Worm (Caenorhabditis elegans): Measurements from ENCODE around the gene clec-5.

Gene clec-5

ce11 chrIII:4854918-4855317 is 28.5 kb downstream of the clec-5 start, which contains the start of gene C35D10.8:
Gene C35D10.8, plus strand, starts transcription at chrIII:4855218.
- TF ChIP-seq ets-7 (tag; optimal IDR thresholded peaks at IDR 0.05) = no peak

ce11 chrIII:4852025-4852424 is 31.4 kb downstream of the clec-5 start, which contains the start of gene ced-4:
Gene ced-4, plus strand, starts transcription at chrIII:4852325.
- TF ChIP-seq ets-7 (tag; optimal IDR thresholded peaks at IDR 0.05) (no peak), B0310.2 (tag; optimal IDR thresholded peaks at IDR 0.05) (no peak), tbx-37 (GFP tag; conservative IDR thresholded peaks at IDR 0.05) (no peak), scrt-1 (GFP tag; IDR thresholded peaks at IDR 0.05) (no peak), hmbx-1 (tag; optimal IDR thresholded peaks at IDR 0.05) (no peak), flt-1 (GFP tag; IDR thresholded peaks at IDR 0.05) (no peak), tbx-11 (GFP tag; IDR thresholded peaks at IDR 0.05) (no peak), ceh-13 (GFP tag; optimal IDR thresholded peaks at IDR 0.05) (no peak), sea-1 (GFP tag; conservative IDR thresholded peaks at IDR 0.05) (no peak), hnd-1 (tag; optimal IDR thresholded peaks at IDR 0.05) (no peak), ceh-36 (tag; optimal IDR thresholded peaks at IDR 0.05) (no peak), F13C5.2 (tag; optimal IDR thresholded peaks at IDR 0.05) (no peak), pes-1 (GFP tag; IDR thresholded peaks at IDR 0.05) (no peak), hmg-4 (GFP tag; optimal IDR thresholded peaks at IDR 0.05) (no peak), ama-1 (optimal IDR thresholded peaks at IDR 0.05) (no peak), tra-4 (tag; optimal IDR thresholded peaks at IDR 0.05) (no peak)

DNA sequence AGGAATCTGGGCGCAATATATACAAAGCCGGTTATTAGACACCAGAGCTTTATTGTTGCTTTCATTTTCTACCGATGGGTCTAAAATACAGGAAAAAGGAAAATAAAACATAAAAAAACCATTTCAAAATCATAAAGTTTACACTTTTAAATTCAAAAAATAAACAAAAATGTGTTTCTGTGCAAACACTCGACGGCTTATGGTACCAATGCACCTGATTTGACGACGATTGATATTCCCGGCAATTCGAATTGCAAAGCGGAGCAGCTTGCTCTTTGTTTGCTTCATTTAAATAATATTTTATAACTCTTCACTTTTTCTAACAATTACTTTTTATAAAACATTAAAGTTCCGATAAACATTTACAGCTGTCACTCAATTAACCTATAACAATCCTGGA is 33.3 kb downstream of the clec-5 start, which contains the start of gene F26A1.1:
Gene F26A1.1, plus strand, starts transcription at position 369 of the 400 bp plus-strand sequence.
- TF ChIP-seq tra-4 (tag; optimal IDR thresholded peaks at IDR 0.05) (no peak), sea-1 (GFP tag; conservative IDR thresholded peaks at IDR 0.05) (no peak), F13C5.2 (tag; optimal IDR thresholded peaks at IDR 0.05) (no peak), tbx-37 (GFP tag; conservative IDR thresholded peaks at IDR 0.05) (no peak)

DNA sequence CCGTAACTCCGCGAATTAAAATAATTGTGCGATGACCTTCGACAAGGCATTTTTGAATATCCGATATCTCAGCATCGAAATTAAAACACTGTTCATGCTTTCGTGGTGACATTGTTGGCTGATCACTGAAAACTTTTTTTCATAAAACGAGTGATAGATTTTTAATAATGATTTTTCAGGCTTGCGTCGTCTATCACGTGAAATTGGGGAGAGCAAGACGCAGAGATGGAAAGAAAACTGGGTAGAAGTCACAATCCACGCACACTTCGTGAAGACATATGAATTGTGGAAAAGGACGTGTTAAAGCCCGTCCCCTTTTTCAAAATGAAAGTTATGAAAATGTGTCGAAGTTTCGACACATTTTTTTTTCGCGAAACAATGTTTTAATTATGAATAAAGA is 33.7 kb downstream of the clec-5 start, which contains the start of gene nonu-1:
Gene nonu-1, minus strand, starts transcription at position 169 of the 400 bp plus-strand sequence.
- no peak for TF ChIP-seq F13C5.2 (tag; optimal IDR thresholded peaks at IDR 0.05)
- TF ChIP-seq hnd-1 (tag; optimal IDR thresholded peaks at IDR 0.05) = no peak
- TF ChIP-seq sea-1 (GFP tag; conservative IDR thresholded peaks at IDR 0.05) = no peak
- no peak for TF ChIP-seq flt-1 (GFP tag; IDR thresholded peaks at IDR 0.05)
- no peak for TF ChIP-seq ceh-36 (tag; optimal IDR thresholded peaks at IDR 0.05)
- no peak for TF ChIP-seq tra-4 (tag; optimal IDR thresholded peaks at IDR 0.05)
- no peak for TF ChIP-seq ets-7 (tag; optimal IDR thresholded peaks at IDR 0.05)
- no peak for TF ChIP-seq scrt-1 (GFP tag; IDR thresholded peaks at IDR 0.05)
- no peak for TF ChIP-seq pes-1 (GFP tag; IDR thresholded peaks at IDR 0.05)
- no peak for TF ChIP-seq B0310.2 (tag; optimal IDR thresholded peaks at IDR 0.05)
- no peak for TF ChIP-seq ama-1 (optimal IDR thresholded peaks at IDR 0.05)
- TF ChIP-seq hmg-4 (GFP tag; optimal IDR thresholded peaks at IDR 0.05) = no peak
- TF ChIP-seq aly-1 (tag; optimal IDR thresholded peaks at IDR 0.05) = no peak
- no peak for TF ChIP-seq ceh-13 (GFP tag; optimal IDR thresholded peaks at IDR 0.05)
- no peak for TF ChIP-seq tbx-37 (GFP tag; conservative IDR thresholded peaks at IDR 0.05)
- TF ChIP-seq hmbx-1 (tag; optimal IDR thresholded peaks at IDR 0.05) = no peak
- no peak for TF ChIP-seq tbx-11 (GFP tag; IDR thresholded peaks at IDR 0.05)

DNA sequence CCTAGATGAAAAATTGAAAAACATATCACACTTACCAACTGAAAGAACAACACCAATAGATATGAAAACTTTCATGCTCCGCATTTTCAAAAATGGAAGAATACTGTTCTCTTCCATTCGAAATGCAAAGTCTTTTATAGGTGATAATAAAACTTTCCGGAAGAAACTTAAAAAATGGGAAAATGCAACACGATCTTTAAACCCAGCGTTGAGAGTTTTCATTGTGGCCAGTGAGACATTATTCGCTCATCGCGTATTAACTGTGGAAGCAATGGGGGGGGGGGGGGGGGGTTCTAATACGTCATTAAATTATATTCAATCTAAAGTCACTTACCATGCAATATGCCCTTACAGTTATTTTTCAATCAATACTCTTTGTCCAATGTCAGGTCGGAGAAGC is 39.1 kb downstream of the clec-5 start, which contains the start of the genes clec-157 and fkh-5:
Gene clec-157, minus strand, starts transcription at position 101 of the 400 bp plus-strand sequence.
Gene fkh-5, plus strand, starts transcription at position 336 of the 400 bp plus-strand sequence.
- TF ChIP-seq ceh-36 (tag; optimal IDR thresholded peaks at IDR 0.05) (no peak), hmg-4 (GFP tag; optimal IDR thresholded peaks at IDR 0.05) (no peak), hmbx-1 (tag; optimal IDR thresholded peaks at IDR 0.05) (no peak), tbx-37 (GFP tag; conservative IDR thresholded peaks at IDR 0.05) (no peak), ets-7 (tag; optimal IDR thresholded peaks at IDR 0.05) (no peak), pes-1 (GFP tag; IDR thresholded peaks at IDR 0.05) (no peak), flt-1 (GFP tag; IDR thresholded peaks at IDR 0.05) (no peak), sea-1 (GFP tag; conservative IDR thresholded peaks at IDR 0.05) (no peak), tra-4 (tag; optimal IDR thresholded peaks at IDR 0.05) (no peak), tbx-11 (GFP tag; IDR thresholded peaks at IDR 0.05) (no peak), B0310.2 (tag; optimal IDR thresholded peaks at IDR 0.05) (no peak), scrt-1 (GFP tag; IDR thresholded peaks at IDR 0.05) (no peak), ceh-13 (GFP tag; optimal IDR thresholded peaks at IDR 0.05) (no peak), hnd-1 (tag; optimal IDR thresholded peaks at IDR 0.05) (no peak), F13C5.2 (tag; optimal IDR thresholded peaks at IDR 0.05) (no peak), aly-1 (tag; optimal IDR thresholded peaks at IDR 0.05) (no peak), ama-1 (optimal IDR thresholded peaks at IDR 0.05) (no peak)

DNA sequence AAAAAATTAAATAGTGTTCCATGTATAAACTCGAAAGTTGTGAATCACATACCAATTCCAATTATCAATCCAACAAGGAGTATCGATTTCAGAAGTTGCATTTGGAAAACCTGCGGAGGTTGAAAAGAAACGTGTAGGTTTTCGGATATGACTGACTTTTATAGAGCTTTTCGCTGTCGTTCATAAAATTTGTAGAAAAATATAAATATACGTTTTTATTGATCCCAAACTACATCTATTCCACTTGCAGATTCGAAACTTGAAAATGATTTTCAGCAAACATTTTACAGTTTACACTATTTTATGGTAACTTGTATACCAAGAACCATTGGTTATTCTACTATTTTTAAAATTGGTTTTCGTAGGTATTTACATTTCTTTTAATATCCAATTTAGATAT is 41.2 kb downstream of the clec-5 start, which contains the start of gene clec-156:
Gene clec-156, minus strand, starts transcription at position 101 of the 400 bp plus-strand sequence.
- TF ChIP-seq flt-1 (GFP tag; IDR thresholded peaks at IDR 0.05) = no peak
- no peak for TF ChIP-seq hmbx-1 (tag; optimal IDR thresholded peaks at IDR 0.05)
- TF ChIP-seq ama-1 (optimal IDR thresholded peaks at IDR 0.05) = no peak
- no peak for TF ChIP-seq tra-4 (tag; optimal IDR thresholded peaks at IDR 0.05)
- TF ChIP-seq F13C5.2 (tag; optimal IDR thresholded peaks at IDR 0.05) = no peak
- no peak for TF ChIP-seq tbx-37 (GFP tag; conservative IDR thresholded peaks at IDR 0.05)
- TF ChIP-seq hnd-1 (tag; optimal IDR thresholded peaks at IDR 0.05) = no peak
- no peak for TF ChIP-seq scrt-1 (GFP tag; IDR thresholded peaks at IDR 0.05)
- no peak for TF ChIP-seq ceh-36 (tag; optimal IDR thresholded peaks at IDR 0.05)
- no peak for TF ChIP-seq aly-1 (tag; optimal IDR thresholded peaks at IDR 0.05)
- TF ChIP-seq tbx-11 (GFP tag; IDR thresholded peaks at IDR 0.05) = no peak
- no peak for TF ChIP-seq sea-1 (GFP tag; conservative IDR thresholded peaks at IDR 0.05)

DNA sequence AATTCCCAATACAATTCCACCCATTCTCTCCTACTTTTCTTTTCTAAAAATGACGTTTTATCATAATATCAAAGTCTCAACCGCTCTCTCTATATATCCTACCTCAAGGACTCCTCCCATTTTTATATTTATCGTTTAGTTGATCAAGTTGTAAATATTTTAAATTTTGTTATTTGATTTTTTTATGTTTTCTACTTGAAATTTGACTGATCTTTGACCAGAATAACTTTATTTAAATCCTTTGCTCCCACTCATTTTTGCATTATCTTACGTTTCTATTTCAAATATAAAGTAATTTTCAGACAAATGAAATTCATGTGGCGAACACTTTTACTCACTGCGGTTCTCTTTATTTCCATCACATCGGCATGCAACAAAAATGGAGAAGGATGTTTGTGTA is 46.0 kb downstream of the clec-5 start, which contains the start of the genes acbp-7 and F26A1.19:
Gene acbp-7, plus strand, starts transcription at position 301 of the 400 bp plus-strand sequence.
Gene F26A1.19, plus strand, starts transcription at position 303 of the 400 bp plus-strand sequence.
- TF ChIP-seq tra-4 (tag; optimal IDR thresholded peaks at IDR 0.05) (no peak), hmbx-1 (tag; optimal IDR thresholded peaks at IDR 0.05) (no peak), hmg-4 (GFP tag; optimal IDR thresholded peaks at IDR 0.05) (no peak), pes-1 (GFP tag; IDR thresholded peaks at IDR 0.05) (no peak), aly-1 (tag; optimal IDR thresholded peaks at IDR 0.05) (no peak), tbx-37 (GFP tag; conservative IDR thresholded peaks at IDR 0.05) (no peak), ama-1 (optimal IDR thresholded peaks at IDR 0.05) (no peak), scrt-1 (GFP tag; IDR thresholded peaks at IDR 0.05) (no peak), sea-1 (GFP tag; conservative IDR thresholded peaks at IDR 0.05) (no peak), F13C5.2 (tag; optimal IDR thresholded peaks at IDR 0.05) (no peak), hnd-1 (tag; optimal IDR thresholded peaks at IDR 0.05) (no peak), ceh-13 (GFP tag; optimal IDR thresholded peaks at IDR 0.05) (no peak), ceh-36 (tag; optimal IDR thresholded peaks at IDR 0.05) (no peak), ets-7 (tag; optimal IDR thresholded peaks at IDR 0.05) (no peak), flt-1 (GFP tag; IDR thresholded peaks at IDR 0.05) (no peak)
